Worm (Caenorhabditis elegans) whole organism, L2 larva: ENCODE measurements around the gene acdh-13.

ENCODE experiments used
- R02D3.7 ChIP-seq: fragments of 150-350 bp; optimal IDR thresholded peaks from 2 replicates; lab custom pipeline; 2014; ENCODE audit warnings: missing biosample characterization, missing genetic modification characterization
- ceh-16 ChIP-seq: fragments of 150-350 bp; optimal IDR thresholded peaks from 2 replicates; lab custom pipeline; 2014; ENCODE audit warnings: missing biosample characterization, missing genetic modification characterization
- elt-1 ChIP-seq: fragments of 150-350 bp; optimal IDR thresholded peaks from 2 replicates; lab custom pipeline; 2014; ENCODE audit warnings: missing biosample characterization, missing genetic modification characterization
- gmeb-1 ChIP-seq: fragments of 150-350 bp; optimal IDR thresholded peaks from 2 replicates; lab custom pipeline; 2014; ENCODE audit warnings: missing biosample characterization, missing genetic modification characterization
- lin-11 ChIP-seq: fragments of 150-350 bp; sonication (generic microtip); optimal IDR thresholded peaks from 2 replicates; lab custom pipeline; 2014; ENCODE audit warnings: missing biosample characterization, missing genetic modification characterization, inconsistent platforms, mixed read lengths
- nhr-10 ChIP-seq: sonication (generic microtip); optimal IDR thresholded peaks from 2 replicates; lab custom pipeline; 2017; ENCODE audit warnings: missing biosample characterization, missing genetic modification characterization
- nhr-12 ChIP-seq: fragments of 150-350 bp; optimal IDR thresholded peaks from 2 replicates; lab custom pipeline; 2014; ENCODE audit warnings: missing biosample characterization, missing genetic modification characterization
- nhr-6 ChIP-seq: fragments of 150-350 bp; optimal IDR thresholded peaks from 2 replicates; lab custom pipeline; 2014; ENCODE audit warnings: missing biosample characterization, missing genetic modification characterization
- nhr-77 ChIP-seq: fragments of 150-350 bp; optimal IDR thresholded peaks from 2 replicates; lab custom pipeline; 2014; ENCODE audit warnings: missing biosample characterization, missing genetic modification characterization
- sem-4 ChIP-seq: fragments of 150-350 bp; optimal IDR thresholded peaks from 2 replicates; lab custom pipeline; 2014; ENCODE audit warnings: missing biosample characterization, missing genetic modification reagents, missing genetic modification characterization
- unc-62 ChIP-seq: fragments of 150-350 bp; optimal IDR thresholded peaks from 2 replicates; lab custom pipeline; 2014; ENCODE audit warnings: missing biosample characterization, missing genetic modification reagents, missing genetic modification characterization
- ztf-11 ChIP-seq: sonication (generic microtip); optimal IDR thresholded peaks from 2 replicates; lab custom pipeline; 2017; ENCODE audit warnings: missing biosample characterization, missing genetic modification characterization
- ztf-4 ChIP-seq: fragments of 150-350 bp; optimal IDR thresholded peaks from 2 replicates; lab custom pipeline; 2014; ENCODE audit warnings: missing biosample characterization, missing genetic modification characterization

- no peak for TF ChIP-seq ceh-16 (tag; lab: Kevin White, UChicago)
- TF ChIP-seq nhr-77 (tag; lab: Kevin White, UChicago) = no peak
- TF ChIP-seq ztf-11 (tag; lab: Kevin White, UChicago) = no peak
- TF ChIP-seq R02D3.7 (tag; lab: Kevin White, UChicago) = no peak
- no peak for TF ChIP-seq lin-11
- no peak for TF ChIP-seq ztf-4 (tag; lab: Kevin White, UChicago)
- no peak for TF ChIP-seq nhr-6 (tag; lab: Kevin White, UChicago)
- no peak for TF ChIP-seq sem-4 (tag; lab: Kevin White, UChicago)
- TF ChIP-seq elt-1 (tag; lab: Kevin White, UChicago) = no peak
- TF ChIP-seq gmeb-1 (tag; lab: Kevin White, UChicago) = no peak
- TF ChIP-seq unc-62 (GFP tag; lab: Kevin White, UChicago) = no peak
- no peak for TF ChIP-seq nhr-12 (tag; lab: Kevin White, UChicago)
- no peak for TF ChIP-seq nhr-10 (tag; lab: Kevin White, UChicago)
These were observed 34.4 kb downstream of the acdh-13 start for ce11 chrIV:8464187-8464586.
